Worm (Caenorhabditis elegans): ENCODE results near the gene Y38H6C.15.

ce11 chrV:20509427-20509826 lies 26.7 kb downstream of the Y38H6C.15 start:
- TF ChIP-seq npax-4 (tag; optimal IDR thresholded peaks at IDR 0.05) (no peak), pha-4 (tag; optimal IDR thresholded peaks at IDR 0.05) (no peak), dmd-4 (tag; optimal IDR thresholded peaks at IDR 0.05; ENCODE audit: borderline replicate concordance) (no peak), nhr-11 (tag; optimal IDR thresholded peaks at IDR 0.05) (no peak), ceh-24 (tag; optimal IDR thresholded peaks at IDR 0.05) (no peak), ama-1 (optimal IDR thresholded peaks at IDR 0.05) (no peak), ceh-18 (tag; optimal IDR thresholded peaks at IDR 0.05) (no peak), ceh-19 (GFP tag; optimal IDR thresholded peaks at IDR 0.05) (no peak), unc-3 (GFP tag; conservative IDR thresholded peaks at IDR 0.05) (no peak), unc-3 (tag; optimal IDR thresholded peaks at IDR 0.05) (no peak)
